Fruit fly (Drosophila melanogaster) whole organism, wandering third instar larva: ENCODE data around the gene Acp95EF.
A peak's percentile ranks its signal among the peaks of the same experiment; 100 is the strongest.

ENCODE experiments used
- Abd-B ChIP-seq: fragments of >200 bp; optimal IDR thresholded peaks from 2 replicates; lab custom pipeline; 2017; ENCODE audit warnings: missing biosample characterization, missing genetic modification characterization
- CG32264 ChIP-seq: fragments of 200-800 bp; sonication (Bioruptor generic); optimal IDR thresholded peaks from 2 replicates; lab custom pipeline; 2016; ENCODE audit warnings: missing biosample characterization, missing genetic modification characterization
- CG9705 ChIP-seq: fragments of 200-800 bp; sonication (Bioruptor generic); optimal IDR thresholded peaks from 2 replicates; lab custom pipeline; 2018; ENCODE audit warnings: missing biosample characterization, mild to moderate bottlenecking, missing genetic modification characterization
- CrebA ChIP-seq: fragments of 200-800 bp; sonication (Bioruptor generic); optimal IDR thresholded peaks from 2 replicates; lab custom pipeline; 2016; ENCODE audit warnings: missing biosample characterization, mild to moderate bottlenecking, missing genetic modification characterization, borderline replicate concordance
- Dfd ChIP-seq: fragments of >200 bp; optimal IDR thresholded peaks from 2 replicates; lab custom pipeline; 2017; ENCODE audit warnings: missing biosample characterization, missing genetic modification characterization
- Dif ChIP-seq: fragments of 200-275, 200-300 bp; sonication (Bioruptor generic); optimal IDR thresholded peaks from 2 replicates; lab custom pipeline; 2018; ENCODE audit warnings: missing biosample characterization, missing genetic modification characterization; ENCODE audit not compliant: partially characterized antibody
- GATAd ChIP-seq: sonication (Bioruptor generic); optimal IDR thresholded peaks from 2 replicates; lab custom pipeline; 2016; ENCODE audit warnings: missing biosample characterization, missing genetic modification characterization
- HLH106 ChIP-seq: fragments of 200-800 bp; optimal IDR thresholded peaks from 3 replicates; lab custom pipeline; 2019; ENCODE audit warnings: missing biosample characterization, mild to moderate bottlenecking, missing genetic modification characterization, moderate library complexity
- Hnf4 ChIP-seq: fragments of 200-800 bp; sonication (Bioruptor generic); optimal IDR thresholded peaks from 2 replicates; lab custom pipeline; 2016; ENCODE audit warnings: missing biosample characterization, mild to moderate bottlenecking, missing genetic modification characterization
- Hr78 ChIP-seq: fragments of >200 bp; optimal IDR thresholded peaks from 2 replicates; lab custom pipeline; 2017; ENCODE audit warnings: missing biosample characterization, missing genetic modification characterization
- Hr83 ChIP-seq: fragments of 200-300 bp; sonication (Bioruptor generic); optimal IDR thresholded peaks from 2 replicates; lab custom pipeline; 2016; ENCODE audit warnings: missing biosample characterization, mild to moderate bottlenecking, missing genetic modification characterization, moderate library complexity; ENCODE audit not compliant: poor library complexity, severe bottlenecking
- Jra ChIP-seq: sonication (Bioruptor generic); optimal IDR thresholded peaks from 2 replicates; lab custom pipeline; 2016; ENCODE audit warnings: missing biosample characterization, missing genetic modification characterization
- Mio ChIP-seq: sonication (Bioruptor generic); optimal IDR thresholded peaks from 2 replicates; lab custom pipeline; 2016; ENCODE audit warnings: missing biosample characterization, missing genetic modification characterization
- Myc ChIP-seq: fragments of >200 bp; optimal IDR thresholded peaks from 2 replicates; lab custom pipeline; 2017
- N ChIP-seq: fragments of >200 bp; optimal IDR thresholded peaks from 2 replicates; lab custom pipeline; 2018; ENCODE audit warnings: missing biosample characterization, missing external identifiers, missing genetic modification characterization
- OdsH ChIP-seq: fragments of 200-800 bp; sonication (Bioruptor generic); optimal IDR thresholded peaks from 2 replicates; lab custom pipeline; 2016; ENCODE audit warnings: missing biosample characterization, mild to moderate bottlenecking, missing genetic modification characterization
- Rel ChIP-seq, 2 experiments: fragments of 200-800 bp; sonication (Bioruptor generic) in 1 of 2; optimal IDR thresholded peaks; 2 replicates in 1 of 2; 3 replicates in 1 of 2; lab custom pipeline; 2016 to 2019; ENCODE audit warnings: mild to moderate bottlenecking in 2 of 2, missing biosample characterization in 2 of 2, missing genetic modification characterization in 2 of 2, moderate library complexity in 1 of 2
- Sp1 ChIP-seq: fragments of 200-800 bp; sonication (Bioruptor generic); optimal IDR thresholded peaks from 3 replicates; lab custom pipeline; 2019; ENCODE audit warnings: missing biosample characterization, mild to moderate bottlenecking, missing genetic modification characterization, moderate library complexity
- Vsx2 ChIP-seq: fragments of 200-300, 225-300 bp; sonication (Bioruptor generic); optimal IDR thresholded peaks from 2 replicates; lab custom pipeline; 2018; ENCODE audit warnings: missing biosample characterization, missing genetic modification characterization; ENCODE audit not compliant: partially characterized antibody
- br ChIP-seq: fragments of 200-800 bp; sonication (Bioruptor generic); optimal IDR thresholded peaks from 2 replicates; lab custom pipeline; 2016; ENCODE audit warnings: missing biosample characterization, missing genetic modification characterization
- brk ChIP-seq: fragments of 200-800 bp; sonication (Bioruptor generic); optimal IDR thresholded peaks from 2 replicates; lab custom pipeline; 2016; ENCODE audit warnings: missing biosample characterization, mild to moderate bottlenecking, missing genetic modification characterization
- dl ChIP-seq, 2 experiments: fragments of 175-275, 200-275 bp in 1 of 2; fragments of 200-275 bp in 1 of 2; sonication (Bioruptor generic); optimal IDR thresholded peaks; lab custom pipeline; 2018; ENCODE audit warnings: mild to moderate bottlenecking in 2 of 2, missing biosample characterization in 2 of 2, missing genetic modification characterization in 2 of 2, moderate library complexity in 2 of 2; ENCODE audit not compliant: partially characterized antibody in 2 of 2, insufficient read depth in 1 of 2
- dmrt93B ChIP-seq: fragments of 200-800 bp; sonication (Bioruptor generic); optimal IDR thresholded peaks from 2 replicates; lab custom pipeline; 2018; ENCODE audit warnings: missing biosample characterization, mild to moderate bottlenecking, missing genetic modification characterization
- dsf ChIP-seq: sonication (Bioruptor generic); optimal IDR thresholded peaks from 2 replicates; lab custom pipeline; 2016; ENCODE audit warnings: missing biosample characterization, missing genetic modification characterization, borderline replicate concordance
- ey ChIP-seq: fragments of 200-800 bp; sonication (Bioruptor generic); optimal IDR thresholded peaks from 2 replicates; lab custom pipeline; 2016; ENCODE audit warnings: missing biosample characterization, missing genetic modification characterization
- foxo ChIP-seq, 2 experiments: fragments of 200-800 bp; sonication (Bioruptor generic); optimal IDR thresholded peaks; 2 replicates in 1 of 2; 3 replicates in 1 of 2; lab custom pipeline; 2016 to 2017; ENCODE audit warnings: missing biosample characterization in 2 of 2, missing genetic modification characterization in 2 of 2
- fru ChIP-seq: fragments of 200-800 bp; sonication (Bioruptor generic); optimal IDR thresholded peaks from 3 replicates; lab custom pipeline; 2016; ENCODE audit warnings: missing biosample characterization, mild to moderate bottlenecking, missing genetic modification characterization
- h ChIP-seq: fragments of 200-800 bp; sonication (Bioruptor generic); optimal IDR thresholded peaks from 3 replicates; lab custom pipeline; 2016; ENCODE audit warnings: missing biosample characterization, mild to moderate bottlenecking, missing genetic modification characterization
- jim ChIP-seq: fragments of 175-275, 200-325 bp; sonication (Bioruptor generic); optimal IDR thresholded peaks from 2 replicates; lab custom pipeline; 2016; ENCODE audit warnings: missing biosample characterization, mild to moderate bottlenecking, missing genetic modification characterization
- lola ChIP-seq: fragments of >200 bp; optimal IDR thresholded peaks from 2 replicates; lab custom pipeline; 2017; ENCODE audit warnings: missing biosample characterization, missing genetic modification characterization
- pan ChIP-seq: fragments of >200 bp; optimal IDR thresholded peaks from 2 replicates; lab custom pipeline; 2017
- psq ChIP-seq: fragments of 200-800 bp; sonication (Bioruptor generic); optimal IDR thresholded peaks from 3 replicates; lab custom pipeline; 2017; ENCODE audit warnings: missing biosample characterization, mild to moderate bottlenecking, missing genetic modification characterization, moderate library complexity
- rgr ChIP-seq: fragments of 200-800 bp; sonication (Bioruptor generic); optimal IDR thresholded peaks from 3 replicates; lab custom pipeline; 2016; ENCODE audit warnings: missing biosample characterization, mild to moderate bottlenecking, missing genetic modification characterization
- sage ChIP-seq: fragments of 200-800 bp; sonication (Bioruptor generic); optimal IDR thresholded peaks from 2 replicates; lab custom pipeline; 2016; ENCODE audit warnings: missing biosample characterization, mild to moderate bottlenecking, missing genetic modification characterization
- sv ChIP-seq: fragments of 200-800 bp; sonication (Bioruptor generic); optimal IDR thresholded peaks from 3 replicates; lab custom pipeline; 2016; ENCODE audit warnings: missing biosample characterization, missing genetic modification characterization
- tai ChIP-seq: sonication (Bioruptor generic); optimal IDR thresholded peaks from 2 replicates; lab custom pipeline; 2016; ENCODE audit warnings: missing biosample characterization, missing genetic modification characterization
- usp ChIP-seq: fragments of >200 bp; optimal IDR thresholded peaks from 2 replicates; lab custom pipeline; 2017; ENCODE audit warnings: missing biosample characterization, missing genetic modification characterization
- woc ChIP-seq: sonication (Bioruptor generic); optimal IDR thresholded peaks from 2 replicates; lab custom pipeline; 2016; ENCODE audit warnings: missing biosample characterization, mild to moderate bottlenecking, missing genetic modification characterization

Acp95EF gene

DNA sequence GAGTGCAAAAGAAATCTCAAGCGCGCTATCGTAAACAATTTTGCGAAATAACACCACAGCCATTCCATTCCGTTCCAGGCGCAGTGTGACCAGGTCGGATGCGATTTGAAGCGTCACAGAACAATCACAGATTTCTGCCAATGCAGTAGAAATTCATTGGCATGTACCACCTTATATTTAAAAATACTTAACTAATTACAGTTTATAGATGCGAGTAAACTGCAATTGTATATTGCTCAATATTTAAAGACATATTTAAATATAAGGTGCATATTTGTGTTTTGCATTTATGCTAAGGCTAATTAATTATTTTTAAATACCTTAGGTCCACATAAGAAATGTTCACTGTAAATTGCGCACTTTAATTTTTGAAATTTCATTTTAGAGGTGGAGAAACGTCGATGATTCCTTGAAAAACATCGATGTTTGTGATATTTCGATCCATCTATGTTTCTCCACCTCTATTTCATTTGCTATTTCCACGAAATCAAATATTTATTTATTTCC, 35.3 kb upstream of the Acp95EF start, which contains the start of the genes SMC6 and CG6204:
Gene SMC6, minus strand, starts transcription at position 51 of the 507 bp plus-strand sequence.
Gene CG6204, plus strand, starts transcription at position 460 of the 507 bp plus-strand sequence.
- TF ChIP-seq brk (no peak), GATAd (GFP tag; lab: Kevin White, UChicago) (peak; percentile 83), HLH106 (tag; lab: Kevin White, UChicago) (peak; percentile 98), Rel (GFP tag; optimal IDR thresholded peaks at IDR 0.05; lab: Kevin White, UChicago) (peak; percentile 20), Rel (tag; optimal IDR thresholded peaks at IDR 0.05; lab: Kevin White, UChicago) (peak; percentile 84), fru (GFP tag; lab: Kevin White, UChicago) (peak; percentile 94), rgr (GFP tag; lab: Kevin White, UChicago) (peak; percentile 95), Sp1 (peak; percentile 94), Hr78 (GFP tag; lab: Kevin White, UChicago) (no peak), Mio (GFP tag; lab: Kevin White, UChicago) (peak; percentile 58), sv (GFP tag; lab: Kevin White, UChicago) (peak; percentile 88), CG32264 (peak; percentile 77), Jra (GFP tag; lab: Kevin White, UChicago) (peak; percentile 85), sage (GFP tag; lab: Kevin White, UChicago) (peak; percentile 86), ey (GFP tag; lab: Kevin White, UChicago) (peak; percentile 93), Dif (GFP tag; lab: Kevin White, UChicago) (no peak), usp (no peak), OdsH (GFP tag; lab: Kevin White, UChicago) (peak; percentile 94), dmrt93B (GFP tag; lab: Kevin White, UChicago) (peak; percentile 93), Dfd (GFP tag; lab: Kevin White, UChicago) (no peak), Hnf4 (GFP tag; lab: Kevin White, UChicago) (peak; percentile 93), N (GFP tag; lab: Kevin White, UChicago) (no peak), tai (GFP tag; lab: Kevin White, UChicago) (no peak), Myc (no peak), br (GFP tag; lab: Kevin White, UChicago) (peak; percentile 89), h (peak; percentile 95), dsf (GFP tag; lab: Kevin White, UChicago) (peak; percentile 84), CrebA (no peak), foxo (GFP tag; optimal IDR thresholded peaks at IDR 0.05; lab: Kevin White, UChicago) (peak in 1 of 2 experiments; percentile 97), dl (GFP tag; optimal IDR thresholded peaks at IDR 0.05; lab: Kevin White, UChicago; ENCODE audit: insufficient read depth in 1 of 2, partially characterized antibody in 2 of 2) (no peak), woc (GFP tag; lab: Kevin White, UChicago) (peak; percentile 95), CG9705 (peak; percentile 96), jim (GFP tag; lab: Kevin White, UChicago) (peak; percentile 1), psq (GFP tag; lab: Kevin White, UChicago) (peak; percentile 90), Abd-B (GFP tag; lab: Kevin White, UChicago) (no peak), Hr83 (GFP tag; lab: Kevin White, UChicago) (peak; percentile 48), Vsx2 (GFP tag; lab: Kevin White, UChicago) (peak; percentile 48), lola (GFP tag; lab: Kevin White, UChicago) (no peak), pan (lab: Kevin White, UChicago) (no peak)
- TF ChIP-seq, all 38 proteins: peak for 25

DNA sequence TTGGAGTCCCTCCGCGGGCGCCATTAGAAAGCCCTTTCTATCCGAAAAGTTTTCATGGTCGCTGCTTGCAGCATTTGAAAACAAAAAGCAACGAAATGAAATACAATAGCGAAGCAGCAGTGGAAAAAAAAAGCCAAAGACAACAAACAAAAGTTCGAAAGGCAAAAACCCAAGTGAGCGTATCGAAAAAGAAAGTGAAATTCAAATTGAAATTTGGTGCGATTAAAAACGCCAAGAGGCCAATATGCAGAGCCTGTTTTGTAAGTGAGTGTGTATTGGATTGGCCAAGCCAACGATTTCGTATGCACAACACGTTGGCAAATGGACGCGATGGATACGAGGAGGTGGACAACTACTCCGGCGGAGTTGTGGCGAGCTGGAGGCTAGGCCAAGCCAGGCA, 26.1 kb upstream of the Acp95EF start:
- TF ChIP-seq dsf (GFP tag; lab: Kevin White, UChicago) (no peak), sage (GFP tag; lab: Kevin White, UChicago) (no peak), jim (GFP tag; lab: Kevin White, UChicago) (no peak), lola (GFP tag; lab: Kevin White, UChicago) (no peak), Dfd (GFP tag; lab: Kevin White, UChicago) (no peak)
